Fruit fly (Drosophila melanogaster) whole organism, wandering third instar larva: Measurements from ENCODE around the gene Alp10.

Experiments used
- Abd-B ChIP-seq: fragments of >200 bp; optimal IDR thresholded peaks from 2 replicates; lab custom pipeline; 2017; ENCODE audit warnings: missing biosample characterization, missing genetic modification characterization
- Rel ChIP-seq, 2 experiments: fragments of 200-800 bp; sonication (Bioruptor generic) in 1 of 2; optimal IDR thresholded peaks; 2 replicates in 1 of 2; 3 replicates in 1 of 2; lab custom pipeline; 2016 to 2019; ENCODE audit warnings: mild to moderate bottlenecking in 2 of 2, missing biosample characterization in 2 of 2, missing genetic modification characterization in 2 of 2, moderate library complexity in 1 of 2
- ey ChIP-seq: fragments of 200-800 bp; sonication (Bioruptor generic); optimal IDR thresholded peaks from 2 replicates; lab custom pipeline; 2016; ENCODE audit warnings: missing biosample characterization, missing genetic modification characterization
- h ChIP-seq: fragments of 200-800 bp; sonication (Bioruptor generic); optimal IDR thresholded peaks from 3 replicates; lab custom pipeline; 2016; ENCODE audit warnings: missing biosample characterization, mild to moderate bottlenecking, missing genetic modification characterization
- lola ChIP-seq: fragments of >200 bp; optimal IDR thresholded peaks from 2 replicates; lab custom pipeline; 2017; ENCODE audit warnings: missing biosample characterization, missing genetic modification characterization
- pan ChIP-seq: fragments of >200 bp; optimal IDR thresholded peaks from 2 replicates; lab custom pipeline; 2017
- psq ChIP-seq: fragments of 200-800 bp; sonication (Bioruptor generic); optimal IDR thresholded peaks from 3 replicates; lab custom pipeline; 2017; ENCODE audit warnings: missing biosample characterization, mild to moderate bottlenecking, missing genetic modification characterization, moderate library complexity
- sage ChIP-seq: fragments of 200-800 bp; sonication (Bioruptor generic); optimal IDR thresholded peaks from 2 replicates; lab custom pipeline; 2016; ENCODE audit warnings: missing biosample characterization, mild to moderate bottlenecking, missing genetic modification characterization
- usp ChIP-seq: fragments of >200 bp; optimal IDR thresholded peaks from 2 replicates; lab custom pipeline; 2017; ENCODE audit warnings: missing biosample characterization, missing genetic modification characterization

DNA sequence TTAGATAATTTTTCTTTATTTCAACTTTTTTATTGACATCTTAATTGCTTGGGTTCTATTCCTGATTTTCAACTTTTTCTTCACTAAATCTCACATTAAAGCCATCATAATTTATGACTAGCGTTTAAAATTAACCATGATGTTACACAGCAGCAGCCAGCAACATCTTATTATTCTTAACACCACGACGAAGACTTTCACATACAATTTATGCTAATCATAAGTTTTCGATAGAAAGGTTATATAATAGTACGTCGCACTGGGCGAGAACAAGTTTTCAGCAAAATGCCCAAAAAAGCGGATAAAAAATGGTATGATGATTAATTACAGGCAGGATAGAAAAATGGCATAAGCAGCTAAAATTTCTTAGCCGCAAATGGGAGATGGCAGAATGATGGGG lies 36.8 kb upstream of the Alp10 start:
- TF ChIP-seq lola (GFP tag; lab: Kevin White, UChicago) = no peak
- TF ChIP-seq Abd-B (GFP tag; lab: Kevin White, UChicago) = no peak
- TF ChIP-seq usp (GFP tag; lab: Kevin White, UChicago) = no peak
- TF ChIP-seq Rel (GFP tag; optimal IDR thresholded peaks at IDR 0.05; lab: Kevin White, UChicago) = no peak
- no peak for TF ChIP-seq Rel (tag; optimal IDR thresholded peaks at IDR 0.05; lab: Kevin White, UChicago)
- TF ChIP-seq sage = no peak
- no peak for TF ChIP-seq h (GFP tag; lab: Kevin White, UChicago)
- no peak for TF ChIP-seq ey
- TF ChIP-seq pan (lab: Kevin White, UChicago) = no peak
- TF ChIP-seq psq (GFP tag; lab: Kevin White, UChicago) = no peak
